Worm (Caenorhabditis elegans): Measurements from ENCODE around the gene srm-4.

ce11 chrV:14290636-14291035 lies 42.6 kb upstream of the srm-4 start, which contains the start of gene F14D7.18:
- TF ChIP-seq flt-1 (GFP tag; IDR thresholded peaks at IDR 0.05) (no peak), klf-2 (GFP tag; conservative IDR thresholded peaks at IDR 0.05) (no peak), T22C8.4 (GFP tag; IDR thresholded peaks at IDR 0.05) (no peak), cog-1 (tag; optimal IDR thresholded peaks at IDR 0.05) (no peak), tab-1 (GFP tag; IDR thresholded peaks at IDR 0.05) (no peak)
